Worm (Caenorhabditis elegans) whole organism, mixed stage, embryonic: ENCODE results near the gene nhr-239.

Source experiments
- flh-1 ChIP-seq: fragments of 200-800 bp; sonication (Bioruptor generic); optimal IDR thresholded peaks from 2 replicates; lab custom pipeline; 2018; ENCODE audit warnings: mild to moderate bottlenecking, missing genetic modification characterization, moderate library complexity, missing compliant biosample characterization
- mep-1 ChIP-seq: fragments of 150-350 bp; optimal IDR thresholded peaks from 2 replicates; lab custom pipeline; 2017; ENCODE audit warnings: missing biosample characterization, missing genetic modification reagents, missing genetic modification characterization, inconsistent platforms
- snpc-4 ChIP-seq: fragments of 150-350 bp; optimal IDR thresholded peaks from 2 replicates; lab custom pipeline; 2014; ENCODE audit warnings: missing biosample characterization, missing genetic modification characterization
- tbx-8 ChIP-seq: fragments of 200-800 bp; sonication (Bioruptor generic); optimal IDR thresholded peaks from 2 replicates; lab custom pipeline; 2018; ENCODE audit warnings: mild to moderate bottlenecking, missing genetic modification characterization, moderate library complexity, missing compliant biosample characterization
- unc-39 ChIP-seq: fragments of 150-350 bp; optimal IDR thresholded peaks from 2 replicates; lab custom pipeline; 2014; ENCODE audit warnings: missing biosample characterization, missing genetic modification characterization

- no peak for TF ChIP-seq snpc-4
- TF ChIP-seq unc-39 (tag; lab: Kevin White, UChicago) = no peak
- no peak for TF ChIP-seq tbx-8 (GFP tag; lab: Kevin White, UChicago)
- TF ChIP-seq mep-1 (tag; lab: Kevin White, UChicago) = no peak
- no peak for TF ChIP-seq flh-1 (GFP tag; lab: Kevin White, UChicago)
These were observed 36.2 kb downstream of the nhr-239 start, which contains the start of gene mdt-19 for ce11 chrIII:2597753-2598152.
